Fruit fly (Drosophila melanogaster) whole organism, embryonic: ENCODE measurements around the gene TyrRII.
A peak's percentile ranks its signal among the peaks of the same experiment; 100 is the strongest.

ENCODE experiments used
- CG14710 ChIP-seq: fragments of 200-800 bp; sonication (Bioruptor generic); optimal IDR thresholded peaks from 3 replicates; lab custom pipeline; 2019; ENCODE audit warnings: missing biosample characterization, mild to moderate bottlenecking, missing genetic modification characterization, moderate library complexity
- CG16813 ChIP-seq: fragments of 200-800 bp; sonication (Bioruptor generic); IDR thresholded peaks from 3 replicates; pipeline ENCODE4 v1.3.6; 2022; ENCODE audit warnings: missing biosample characterization, missing genetic modification characterization; ENCODE audit not compliant: partially characterized antibody
- CG17186 ChIP-seq: fragments of 200-800 bp; sonication (Bioruptor generic); optimal IDR thresholded peaks from 3 replicates; lab custom pipeline; 2017; ENCODE audit warnings: missing biosample characterization, missing genetic modification reagents, missing genetic modification characterization
- CoRest ChIP-seq: fragments of 200-800 bp; sonication (Bioruptor generic); optimal IDR thresholded peaks from 3 replicates; lab custom pipeline; 2018; ENCODE audit warnings: missing biosample characterization, mild to moderate bottlenecking, missing genetic modification characterization, moderate library complexity
- Gsc ChIP-seq: fragments of 200-800 bp; sonication (Bioruptor generic); IDR thresholded peaks from 2 replicates; pipeline ENCODE4 v1.3.6; 2022; ENCODE audit warnings: missing biosample characterization, missing genetic modification characterization
- Hr3 ChIP-seq: fragments of 200-800 bp; sonication (Bioruptor generic); optimal IDR thresholded peaks from 3 replicates; lab custom pipeline; 2016; ENCODE audit warnings: missing biosample characterization, missing genetic modification characterization
- ase ChIP-seq: fragments of 200-800 bp; sonication (Bioruptor generic); IDR thresholded peaks from 3 replicates; pipeline ENCODE4 v1.3.6; 2022; ENCODE audit warnings: missing biosample characterization, missing genetic modification characterization
- br ChIP-seq: fragments of >200 bp; optimal IDR thresholded peaks from 2 replicates; lab custom pipeline; 2017
- caup ChIP-seq: fragments of 200-800 bp; sonication (Bioruptor generic); optimal IDR thresholded peaks from 3 replicates; lab custom pipeline; 2017; ENCODE audit warnings: missing biosample characterization, mild to moderate bottlenecking, missing genetic modification characterization, moderate library complexity; ENCODE audit not compliant: severe bottlenecking
- corto ChIP-seq: fragments of 200-800 bp; sonication (Bioruptor generic); optimal IDR thresholded peaks from 2 replicates; lab custom pipeline; 2016; ENCODE audit warnings: missing biosample characterization, mild to moderate bottlenecking, missing genetic modification characterization, moderate library complexity

- TF ChIP-seq CoRest (peak; percentile 11), ase (GFP tag; lab: Robert Waterston, UW) (no peak), CG14710 (tag; lab: Kevin White, UChicago) (no peak), br (lab: Kevin White, UChicago) (no peak), CG16813 (GFP tag; lab: Robert Waterston, UW) (no peak), corto (no peak), caup (no peak), Hr3 (GFP tag; lab: Kevin White, UChicago) (no peak), CG17186 (no peak), Gsc (GFP tag; lab: Robert Waterston, UW) (no peak)
Measured at dm6 chr3R:17701131-17701593, 35.2 kb upstream of the TyrRII start.
